Fruit fly (Drosophila melanogaster) whole organism, embryonic: ENCODE data around the gene HP5.

ENCODE experiments used
- ATbp ChIP-seq: fragments of 200-800 bp; sonication (Bioruptor generic); optimal IDR thresholded peaks from 2 replicates; lab custom pipeline; 2017; ENCODE audit warnings: missing biosample characterization, mild to moderate bottlenecking, missing genetic modification characterization, missing genetic modification reagents
- Bdp1 ChIP-seq: fragments of 200-800 bp; sonication (Bioruptor generic); optimal IDR thresholded peaks from 3 replicates; lab custom pipeline; 2016; ENCODE audit warnings: missing biosample characterization, missing genetic modification characterization
- CG10274 ChIP-seq: fragments of 200-800 bp; sonication (Bioruptor generic); optimal IDR thresholded peaks from 3 replicates; lab custom pipeline; 2017; ENCODE audit warnings: missing biosample characterization, mild to moderate bottlenecking, missing genetic modification characterization
- CG12155 ChIP-seq: fragments of 200-800 bp; sonication (Bioruptor generic); optimal IDR thresholded peaks from 3 replicates; lab custom pipeline; 2016; ENCODE audit warnings: missing biosample characterization, missing genetic modification characterization
- CG13775 ChIP-seq: fragments of 200-800 bp; sonication (Bioruptor generic); optimal IDR thresholded peaks from 3 replicates; lab custom pipeline; 2017; ENCODE audit warnings: missing biosample characterization, mild to moderate bottlenecking, missing genetic modification characterization
- CG14667 ChIP-seq: fragments of 200-800 bp; sonication (Bioruptor generic); IDR thresholded peaks from 2 replicates; pipeline ENCODE4 v1.3.6; 2022; ENCODE audit warnings: missing biosample characterization, missing genetic modification characterization
- CG14710 ChIP-seq: fragments of 200-800 bp; sonication (Bioruptor generic); optimal IDR thresholded peaks from 3 replicates; lab custom pipeline; 2019; ENCODE audit warnings: missing biosample characterization, mild to moderate bottlenecking, missing genetic modification characterization, moderate library complexity
- CG16863 ChIP-seq: fragments of 200-800 bp; sonication (Bioruptor generic); optimal IDR thresholded peaks from 3 replicates; lab custom pipeline; 2016; ENCODE audit warnings: missing biosample characterization, missing genetic modification characterization
- CG2678 ChIP-seq: fragments of 200-800 bp; sonication (Bioruptor generic); optimal IDR thresholded peaks from 3 replicates; lab custom pipeline; 2019; ENCODE audit warnings: missing biosample characterization, mild to moderate bottlenecking, missing genetic modification characterization, moderate library complexity
- CG31388 ChIP-seq: fragments of 200-800 bp; sonication (Bioruptor generic); optimal IDR thresholded peaks from 2 replicates; lab custom pipeline; 2016; ENCODE audit warnings: missing biosample characterization, missing genetic modification characterization
- CG32772 ChIP-seq: fragments of 200-800 bp; sonication (Bioruptor generic); IDR thresholded peaks from 2 replicates; pipeline ENCODE4 v1.3.6; 2022; ENCODE audit warnings: missing biosample characterization, missing genetic modification characterization
- CG33557 ChIP-seq: fragments of 200-800 bp; sonication (Bioruptor generic); optimal IDR thresholded peaks from 2 replicates; lab custom pipeline; 2019; ENCODE audit warnings: missing biosample characterization, mild to moderate bottlenecking, missing genetic modification characterization, moderate library complexity
- CG43689 ChIP-seq: fragments of 200-800 bp; sonication (Bioruptor generic); IDR thresholded peaks from 2 replicates; pipeline ENCODE4 v1.3.6; 2022; ENCODE audit warnings: missing biosample characterization, missing genetic modification characterization
- CG7786 ChIP-seq: fragments of 200-800 bp; sonication (Bioruptor generic); optimal IDR thresholded peaks from 2 replicates; lab custom pipeline; 2016; ENCODE audit warnings: missing biosample characterization, missing genetic modification characterization
- CG8944 ChIP-seq: fragments of 200-800 bp; sonication (Bioruptor generic); optimal IDR thresholded peaks from 3 replicates; lab custom pipeline; 2016; ENCODE audit warnings: missing biosample characterization, missing genetic modification characterization
- CG9215 ChIP-seq: fragments of 200-800 bp; sonication (Bioruptor generic); IDR thresholded peaks from 2 replicates; pipeline ENCODE4 v1.3.6; 2022; ENCODE audit warnings: missing biosample characterization, missing genetic modification characterization
- CG9876 ChIP-seq: fragments of 200-800 bp; sonication (Bioruptor generic); optimal IDR thresholded peaks from 2 replicates; lab custom pipeline; 2016; ENCODE audit warnings: missing biosample characterization, missing genetic modification characterization
- HmgD ChIP-seq: fragments of 200-800 bp; sonication (Bioruptor generic); optimal IDR thresholded peaks from 3 replicates; lab custom pipeline; 2016; ENCODE audit warnings: missing biosample characterization, missing genetic modification characterization
- Hmr ChIP-seq: fragments of 200-800 bp; sonication (Bioruptor generic); optimal IDR thresholded peaks from 3 replicates; lab custom pipeline; 2017; ENCODE audit warnings: mild to moderate bottlenecking, missing biosample characterization, missing genetic modification reagents, missing genetic modification characterization
- Hr39 ChIP-seq: fragments of >200 bp; optimal IDR thresholded peaks from 2 replicates; lab custom pipeline; 2017
- Kr ChIP-seq: fragments of 200-800 bp; sonication (Bioruptor generic); optimal IDR thresholded peaks from 2 replicates; lab custom pipeline; 2017; ENCODE audit warnings: missing biosample characterization, mild to moderate bottlenecking, missing genetic modification characterization
- Meics ChIP-seq: fragments of 200-800 bp; sonication (Bioruptor generic); optimal IDR thresholded peaks from 2 replicates; lab custom pipeline; 2017; ENCODE audit warnings: missing biosample characterization, mild to moderate bottlenecking, missing genetic modification characterization
- NC2β ChIP-seq: fragments of 200-800 bp; sonication (Bioruptor generic); optimal IDR thresholded peaks from 2 replicates; lab custom pipeline; 2016; ENCODE audit warnings: missing biosample characterization, missing genetic modification characterization
- NK7.1 ChIP-seq: fragments of 200-800 bp; sonication (Bioruptor generic); optimal IDR thresholded peaks from 3 replicates; lab custom pipeline; 2016; ENCODE audit warnings: missing biosample characterization, missing genetic modification characterization
- Side ChIP-seq: fragments of 200-800 bp; sonication (Bioruptor generic); optimal IDR thresholded peaks from 2 replicates; lab custom pipeline; 2016; ENCODE audit warnings: missing biosample characterization, missing genetic modification characterization
- caup ChIP-seq: fragments of 200-800 bp; sonication (Bioruptor generic); optimal IDR thresholded peaks from 3 replicates; lab custom pipeline; 2017; ENCODE audit warnings: missing biosample characterization, mild to moderate bottlenecking, missing genetic modification characterization, moderate library complexity; ENCODE audit not compliant: severe bottlenecking
- cg ChIP-seq: fragments of 200-800 bp; sonication (Bioruptor generic); optimal IDR thresholded peaks from 3 replicates; lab custom pipeline; 2019; ENCODE audit warnings: missing biosample characterization, mild to moderate bottlenecking, missing genetic modification characterization, moderate library complexity
- chif ChIP-seq, 2 experiments: fragments of 200-800 bp; sonication (Bioruptor generic); optimal IDR thresholded peaks; 3 replicates each; lab custom pipeline; 2016; ENCODE audit warnings: missing biosample characterization in 2 of 2, missing genetic modification characterization in 2 of 2
- crc ChIP-seq: fragments of 200-800 bp; sonication (Bioruptor generic); optimal IDR thresholded peaks from 2 replicates; lab custom pipeline; 2016; ENCODE audit warnings: missing biosample characterization, missing genetic modification characterization
- danr ChIP-seq: fragments of 200-800 bp; sonication (Bioruptor generic); IDR thresholded peaks from 2 replicates; pipeline ENCODE4 v1.3.6; 2022; ENCODE audit warnings: missing biosample characterization, missing genetic modification characterization
- esg ChIP-seq: fragments of 200-800 bp; sonication (Bioruptor generic); conservative IDR thresholded peaks from 2 replicates; pipeline ENCODE4 v1.3.6; 2022; ENCODE audit warnings: missing biosample characterization, missing genetic modification characterization
- exex ChIP-seq: fragments of 200-800 bp; sonication (Bioruptor generic); optimal IDR thresholded peaks from 4 replicates; lab custom pipeline; 2018; ENCODE audit warnings: missing biosample characterization, mild to moderate bottlenecking, missing genetic modification characterization, moderate library complexity
- fd3F ChIP-seq: fragments of 200-800 bp; sonication (Bioruptor generic); optimal IDR thresholded peaks from 2 replicates; lab custom pipeline; 2018; ENCODE audit warnings: missing biosample characterization, mild to moderate bottlenecking, missing genetic modification characterization, moderate library complexity
- fu2 ChIP-seq: fragments of 200-800 bp; sonication (Bioruptor generic); optimal IDR thresholded peaks from 2 replicates; lab custom pipeline; 2016; ENCODE audit warnings: missing biosample characterization, missing genetic modification characterization
- gem ChIP-seq: fragments of 200-800 bp; sonication (Bioruptor generic); optimal IDR thresholded peaks from 2 replicates; lab custom pipeline; 2019; ENCODE audit warnings: missing biosample characterization, mild to moderate bottlenecking, missing genetic modification characterization, moderate library complexity
- pan ChIP-seq, 4 experiments: fragments of >200 bp in 3 of 4; fragments of 200-800 bp in 1 of 4; sonication (Bioruptor generic) in 1 of 4; optimal IDR thresholded peaks in 3 of 4; IDR thresholded peaks in 1 of 4; 2 replicates each; pipeline versions ENCODE4 v1.3.6 to Lab custom; 2017 to 2022; ENCODE audit warnings: missing biosample characterization in 2 of 4, missing genetic modification characterization in 2 of 4, mixed read lengths in 1 of 4
- repo ChIP-seq: fragments of 200-800 bp; sonication (Bioruptor generic); optimal IDR thresholded peaks from 2 replicates; lab custom pipeline; 2016; ENCODE audit warnings: missing biosample characterization, missing genetic modification characterization
- ro ChIP-seq: fragments of 200-800 bp; sonication (Bioruptor generic); IDR thresholded peaks from 2 replicates; pipeline ENCODE4 v1.3.6; 2022; ENCODE audit warnings: missing biosample characterization, missing genetic modification characterization
- schlank ChIP-seq: fragments of 200-800 bp; sonication (Bioruptor generic); optimal IDR thresholded peaks from 2 replicates; lab custom pipeline; 2018; ENCODE audit warnings: missing biosample characterization, mild to moderate bottlenecking, missing genetic modification characterization
- sqz ChIP-seq: fragments of 200-800 bp; sonication (Bioruptor generic); optimal IDR thresholded peaks from 3 replicates; lab custom pipeline; 2018; ENCODE audit warnings: missing biosample characterization, mild to moderate bottlenecking, missing genetic modification characterization
- sug ChIP-seq: fragments of 200-800 bp; optimal IDR thresholded peaks from 2 replicates; lab custom pipeline; 2019; ENCODE audit warnings: missing biosample characterization, mild to moderate bottlenecking, missing genetic modification characterization, moderate library complexity
- tgo ChIP-seq: fragments of 200-800 bp; sonication (Bioruptor generic); IDR thresholded peaks from 3 replicates; pipeline ENCODE4 v1.3.6; 2022; ENCODE audit warnings: missing biosample characterization, missing genetic modification characterization
- zfh2 ChIP-seq: fragments of 200-800 bp; sonication (Bioruptor generic); optimal IDR thresholded peaks from 2 replicates; lab custom pipeline; 2016; ENCODE audit warnings: missing biosample characterization, missing genetic modification characterization

Gene HP5

DNA sequence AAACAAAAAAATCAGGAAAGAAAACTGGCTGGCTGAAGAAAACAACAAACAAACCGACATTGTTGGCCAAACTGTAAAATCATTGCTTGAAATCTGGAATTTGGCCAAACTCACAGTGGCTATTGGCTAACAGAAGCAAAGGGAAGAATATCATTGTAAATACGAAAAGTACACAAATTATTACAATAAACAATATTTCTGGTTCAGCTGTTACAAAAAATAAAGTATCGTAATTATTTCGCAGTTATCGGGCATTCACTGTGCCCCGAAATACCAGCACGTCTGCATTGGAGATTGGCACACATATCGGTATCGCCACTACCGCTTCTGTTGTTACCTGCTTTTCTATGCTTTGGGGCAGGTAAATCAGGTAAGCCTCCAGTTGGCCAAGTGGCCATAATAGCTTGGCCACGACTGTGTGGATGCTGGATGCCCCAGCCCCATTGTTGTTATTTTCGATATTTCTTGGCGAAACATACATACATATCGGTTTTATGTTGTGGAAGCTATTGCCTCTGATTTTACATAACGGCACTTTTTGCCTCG is 3.5 kb upstream of the HP5 start (continued):
- TF ChIP-seq Hmr (GFP tag; lab: Kevin White, UChicago): peak; percentile 44
- no peak for TF ChIP-seq CG43689 (GFP tag; lab: Robert Waterston, UW)
- peak in 1 of 2 experiments; percentile 22 for TF ChIP-seq chif (GFP tag; optimal IDR thresholded peaks at IDR 0.05; lab: Kevin White, UChicago)
- TF ChIP-seq fd3F (GFP tag; lab: Kevin White, UChicago): peak; percentile 46
- TF ChIP-seq Hr39 (lab: Kevin White, UChicago): no peak
- no peak for TF ChIP-seq pan (optimal IDR thresholded peaks at IDR 0.05; lab: Kevin White, UChicago)
- TF ChIP-seq pan (GFP tag; optimal IDR thresholded peaks at IDR 0.05 in 1 of 2, IDR thresholded peaks at IDR 0.05 in 1 of 2): peak in 1 of 2 experiments; percentile 74
- no peak for TF ChIP-seq Bdp1
- TF ChIP-seq NC2β (GFP tag; lab: Kevin White, UChicago): no peak
- TF ChIP-seq sqz (GFP tag; lab: Kevin White, UChicago): no peak
- no peak for TF ChIP-seq CG9876 (GFP tag; lab: Kevin White, UChicago)
- peak; percentile 29; the same call in 1 of the 2 replicates for TF ChIP-seq CG32772 (GFP tag; lab: Robert Waterston, UW)
- TF ChIP-seq CG7786: peak; percentile 40
- TF ChIP-seq Side: no peak
- no peak for TF ChIP-seq HmgD
- TF ChIP-seq repo: no peak
- TF ChIP-seq tgo (GFP tag; lab: Robert Waterston, UW): peak; percentile 63
- TF ChIP-seq CG14667 (GFP tag; lab: Robert Waterston, UW): peak; percentile 55
- peak; percentile 25 for TF ChIP-seq zfh2 (GFP tag; lab: Kevin White, UChicago)
- no peak for TF ChIP-seq cg (GFP tag; lab: Kevin White, UChicago)
- TF ChIP-seq schlank (tag; lab: Kevin White, UChicago): no peak
- TF ChIP-seq CG33557 (GFP tag; lab: Kevin White, UChicago): no peak
- no peak for TF ChIP-seq CG14710 (tag; lab: Kevin White, UChicago)
- TF ChIP-seq CG8944 (GFP tag; lab: Kevin White, UChicago): peak; percentile 7
- 0 out of 2 replicates have a peak, but pooled peaks have one; percentile 10 for TF ChIP-seq esg (GFP tag; lab: Robert Waterston, UW)
- peak; percentile 63 for TF ChIP-seq gem (tag; lab: Kevin White, UChicago)
- no peak for TF ChIP-seq crc (GFP tag; lab: Kevin White, UChicago)
- TF ChIP-seq ATbp (GFP tag; lab: Kevin White, UChicago): no peak
- no peak for TF ChIP-seq CG12155 (GFP tag; lab: Kevin White, UChicago)
- no peak for TF ChIP-seq CG13775 (GFP tag; lab: Kevin White, UChicago)
- no peak for TF ChIP-seq danr
- no peak for TF ChIP-seq NK7.1 (GFP tag; lab: Kevin White, UChicago)
- peak; percentile 58 for TF ChIP-seq CG2678 (tag; lab: Kevin White, UChicago)
- TF ChIP-seq CG31388 (GFP tag; lab: Kevin White, UChicago): no peak
- no peak for TF ChIP-seq exex (tag; lab: Kevin White, UChicago)
- TF ChIP-seq sug (tag; lab: Kevin White, UChicago): peak; percentile 24
- TF ChIP-seq CG9215: peak; percentile 52; the same call in 1 of the 2 replicates
- TF ChIP-seq fu2: peak; percentile 19
- no peak for TF ChIP-seq CG16863 (GFP tag; lab: Kevin White, UChicago)
- no peak for TF ChIP-seq ro (GFP tag; lab: Robert Waterston, UW)
- peak; percentile 9 for TF ChIP-seq CG10274
- TF ChIP-seq caup (GFP tag; lab: Kevin White, UChicago): peak; percentile 37
- no peak for TF ChIP-seq Kr
- peak; percentile 44 for TF ChIP-seq Meics (GFP tag; lab: Kevin White, UChicago)
- TF ChIP-seq, all 482 proteins: peak for 188
